Fruit fly (Drosophila melanogaster): ENCODE results near the gene PDCD-5.

PDCD-5 gene

dm6 chr3L:16268106-16268733, 36.4 kb upstream of the PDCD-5 start, which contains the start of gene CG4950 (continued):
- TF ChIP-seq CG9139 (GFP tag; optimal IDR thresholded peaks at IDR 0.05), result peak; percentile 2
- TF ChIP-seq Gug (GFP tag; IDR thresholded peaks at IDR 0.05), result peak; percentile 42; the same call in 1 of the 2 replicates
- peak; percentile 50 for TF ChIP-seq spab (GFP tag; optimal IDR thresholded peaks at IDR 0.05)
- TF ChIP-seq salr (GFP tag; optimal IDR thresholded peaks at IDR 0.05), result no peak
- peak; percentile 31 for TF ChIP-seq achi (GFP tag; optimal IDR thresholded peaks at IDR 0.05)
- TF ChIP-seq CG31627 (GFP tag; optimal IDR thresholded peaks at IDR 0.05), result peak; percentile 8
- TF ChIP-seq Eip75B (GFP tag; optimal IDR thresholded peaks at IDR 0.05), result peak; percentile 39
- 0 out of 3 replicates have a peak, but pooled peaks have one; percentile 20 for TF ChIP-seq CG6163 (GFP tag; IDR thresholded peaks at IDR 0.05)
- TF ChIP-seq CG11762 (GFP tag; optimal IDR thresholded peaks at IDR 0.05; ENCODE audit: insufficient read depth), result no peak
- no peak for TF ChIP-seq CG8319 (GFP tag; optimal IDR thresholded peaks at IDR 0.05)
- TF ChIP-seq CG32006 (GFP tag; optimal IDR thresholded peaks at IDR 0.05), result peak; percentile 49
- TF ChIP-seq Ets96B (tag; optimal IDR thresholded peaks at IDR 0.05), result peak; percentile 59
- no peak for TF ChIP-seq Blimp-1 (GFP tag; optimal IDR thresholded peaks at IDR 0.05)
- TF ChIP-seq net (GFP tag; optimal IDR thresholded peaks at IDR 0.05), result peak; percentile 1
- TF ChIP-seq fkh (GFP tag; optimal IDR thresholded peaks at IDR 0.05), result no peak
- peak; percentile 33 for TF ChIP-seq fd59A (GFP tag; optimal IDR thresholded peaks at IDR 0.05)
- TF ChIP-seq Ets21C (GFP tag; optimal IDR thresholded peaks at IDR 0.05), result no peak
- TF ChIP-seq topi (GFP tag; optimal IDR thresholded peaks at IDR 0.05), result peak; percentile 27
- TF ChIP-seq CG10631 (GFP tag; optimal IDR thresholded peaks at IDR 0.05), result no peak
- peak; percentile 11 for TF ChIP-seq Smox (GFP tag; optimal IDR thresholded peaks at IDR 0.05)
- TF ChIP-seq Eip93F (GFP tag; optimal IDR thresholded peaks at IDR 0.05), result no peak
- TF ChIP-seq cyc (GFP tag; optimal IDR thresholded peaks at IDR 0.05), result no peak
- TF ChIP-seq Sox15 (GFP tag; optimal IDR thresholded peaks at IDR 0.05), result peak; percentile 32
- no peak for TF ChIP-seq CG6854 (GFP tag; optimal IDR thresholded peaks at IDR 0.05)
- TF ChIP-seq CG8119 (GFP tag; IDR thresholded peaks at IDR 0.05), result peak; percentile 20; the same call in 1 of the 3 replicates
- peak; percentile 69 for TF ChIP-seq CG3032 (tag; optimal IDR thresholded peaks at IDR 0.05)
- 0 out of 2 replicates have a peak, but pooled peaks have one; percentile 22 for TF ChIP-seq CG15336 (GFP tag; IDR thresholded peaks at IDR 0.05)

dm6 chr3L:16265000-16265399, 33.2 kb upstream of the PDCD-5 start, which contains the start of the genes CG13051 and CG13069:
TSS of gene CG13051 (minus strand) at chr3L:16265100.
TSS of gene CG13069 (plus strand) at chr3L:16265385.
- TF ChIP-seq fkh (GFP tag; optimal IDR thresholded peaks at IDR 0.05) (no peak), CG16779 (tag; optimal IDR thresholded peaks at IDR 0.05) (no peak), Met (GFP tag; optimal IDR thresholded peaks at IDR 0.05) (no peak), Hr38 (GFP tag; optimal IDR thresholded peaks at IDR 0.05) (no peak), CG6163 (GFP tag; IDR thresholded peaks at IDR 0.05) (no peak), Gug (GFP tag; IDR thresholded peaks at IDR 0.05) (no peak), CG10669 (GFP tag; optimal IDR thresholded peaks at IDR 0.05) (no peak), CG11294 (GFP tag; IDR thresholded peaks at IDR 0.05) (no peak), CG10631 (GFP tag; optimal IDR thresholded peaks at IDR 0.05) (no peak), pdm3 (GFP tag; optimal IDR thresholded peaks at IDR 0.05) (no peak)

dm6 chr3L:16263043-16263442, 31.2 kb upstream of the PDCD-5 start, which contains the start of gene CG13070:
TSS of gene CG13070 (plus strand) at chr3L:16263343.
- TF ChIP-seq CG8119 (GFP tag; IDR thresholded peaks at IDR 0.05) (no peak), Gug (GFP tag; IDR thresholded peaks at IDR 0.05) (no peak), fd59A (GFP tag; optimal IDR thresholded peaks at IDR 0.05) (no peak), CG11294 (GFP tag; IDR thresholded peaks at IDR 0.05) (no peak), pdm3 (GFP tag; optimal IDR thresholded peaks at IDR 0.05) (no peak), CG34406 (GFP tag; optimal IDR thresholded peaks at IDR 0.05) (no peak), CG9139 (GFP tag; optimal IDR thresholded peaks at IDR 0.05) (no peak), Eip75B (GFP tag; optimal IDR thresholded peaks at IDR 0.05) (no peak), lz (GFP tag; optimal IDR thresholded peaks at IDR 0.05) (no peak), CG11902 (GFP tag; optimal IDR thresholded peaks at IDR 0.05) (no peak), Smox (GFP tag; optimal IDR thresholded peaks at IDR 0.05) (no peak)

All from whole organism, prepupa.